Worm (Caenorhabditis elegans) whole organism, mixed stage, embryonic: Measurements from ENCODE around the gene F59B1.6.

Experiments used
- drap-1 ChIP-seq: fragments of 200-800 bp; sonication (Bioruptor generic); optimal IDR thresholded peaks from 3 replicates; lab custom pipeline; 2018; ENCODE audit warnings: mild to moderate bottlenecking, missing genetic modification characterization, missing compliant biosample characterization
- ham-2 ChIP-seq: fragments of 200-800 bp; sonication (Bioruptor generic); optimal IDR thresholded peaks from 2 replicates; lab custom pipeline; 2018; ENCODE audit warnings: mild to moderate bottlenecking, missing genetic modification characterization, missing compliant biosample characterization
- mep-1 ChIP-seq: fragments of 150-350 bp; optimal IDR thresholded peaks from 2 replicates; lab custom pipeline; 2017; ENCODE audit warnings: missing biosample characterization, missing genetic modification reagents, missing genetic modification characterization, inconsistent platforms
- mls-2 ChIP-seq: sonication (generic microtip); optimal IDR thresholded peaks from 2 replicates; lab custom pipeline; 2016; ENCODE audit warnings: mild to moderate bottlenecking, missing genetic modification characterization, moderate library complexity, missing compliant biosample characterization
- nhr-12 ChIP-seq: fragments of 150-350 bp; optimal IDR thresholded peaks from 2 replicates; lab custom pipeline; 2014; ENCODE audit warnings: missing biosample characterization, missing genetic modification characterization
- nhr-28 ChIP-seq: fragments of 150-350 bp; optimal IDR thresholded peaks from 2 replicates; lab custom pipeline; 2014; ENCODE audit warnings: missing biosample characterization, missing genetic modification characterization
- pha-4 ChIP-seq: fragments of 150-350 bp; optimal IDR thresholded peaks from 2 replicates; lab custom pipeline; 2018; ENCODE audit warnings: missing biosample characterization, missing genetic modification reagents, missing genetic modification characterization
- snpc-4 ChIP-seq: fragments of 150-350 bp; optimal IDR thresholded peaks from 2 replicates; lab custom pipeline; 2014; ENCODE audit warnings: missing biosample characterization, missing genetic modification characterization
- sptf-1 ChIP-seq: sonication (generic microtip); optimal IDR thresholded peaks from 2 replicates; lab custom pipeline; 2017; ENCODE audit warnings: mild to moderate bottlenecking, missing genetic modification characterization, moderate library complexity, missing compliant biosample characterization
- tbx-8 ChIP-seq: fragments of 200-800 bp; sonication (Bioruptor generic); optimal IDR thresholded peaks from 2 replicates; lab custom pipeline; 2018; ENCODE audit warnings: mild to moderate bottlenecking, missing genetic modification characterization, moderate library complexity, missing compliant biosample characterization
- unc-39 ChIP-seq: fragments of 150-350 bp; optimal IDR thresholded peaks from 2 replicates; lab custom pipeline; 2014; ENCODE audit warnings: missing biosample characterization, missing genetic modification characterization
- unc-62 ChIP-seq: fragments of 150-350 bp; optimal IDR thresholded peaks from 2 replicates; lab custom pipeline; 2014; ENCODE audit warnings: missing biosample characterization, missing genetic modification reagents, missing genetic modification characterization
- ztf-11 ChIP-seq: fragments of 150-350 bp; optimal IDR thresholded peaks from 2 replicates; lab custom pipeline; 2014; ENCODE audit warnings: missing biosample characterization, missing genetic modification characterization

ce11 chrV:3616844-3617243 is 14.6 kb downstream of the F59B1.6 start:
- no peak for TF ChIP-seq nhr-28
- TF ChIP-seq pha-4: no peak
- no peak for TF ChIP-seq unc-62 (GFP tag; lab: Kevin White, UChicago)
- no peak for TF ChIP-seq snpc-4 (tag; lab: Kevin White, UChicago)
- TF ChIP-seq ztf-11: no peak
- TF ChIP-seq nhr-12: no peak
- TF ChIP-seq sptf-1 (tag; lab: Kevin White, UChicago): no peak
- no peak for TF ChIP-seq mep-1 (tag; lab: Kevin White, UChicago)
- TF ChIP-seq tbx-8 (GFP tag; lab: Kevin White, UChicago): no peak
- no peak for TF ChIP-seq ham-2
- TF ChIP-seq mls-2: no peak
- TF ChIP-seq unc-39 (tag; lab: Kevin White, UChicago): no peak
- no peak for TF ChIP-seq drap-1 (GFP tag; lab: Kevin White, UChicago)
